Fruit fly (Drosophila melanogaster): ENCODE data around the gene Ldaf1.

Ldaf1 gene

DNA sequence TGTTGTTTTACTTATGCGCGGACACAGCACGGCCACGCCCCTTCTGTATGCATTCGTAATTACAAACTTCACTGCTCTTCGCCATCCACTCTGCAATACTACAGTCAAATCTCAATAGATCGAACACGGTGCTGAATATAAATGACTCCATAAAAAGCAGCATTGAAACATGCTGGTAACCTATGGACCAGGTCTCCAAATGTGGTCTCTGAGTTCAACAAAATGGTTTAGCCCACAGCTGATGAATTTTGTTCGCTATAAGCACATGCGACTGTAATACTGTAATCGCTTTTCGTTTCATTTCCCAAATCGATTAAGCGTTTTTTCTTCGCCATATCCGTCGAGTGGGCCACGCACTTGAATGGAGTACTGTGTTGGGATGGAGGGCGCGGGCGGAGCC is 4.3 kb downstream of the Ldaf1 start:
- TF ChIP-seq CG8119 (GFP tag; IDR thresholded peaks at IDR 0.05) = peak; percentile 40; the same call in 1 of the 3 replicates
- TF ChIP-seq Eip75B (GFP tag; optimal IDR thresholded peaks at IDR 0.05) = no peak
- TF ChIP-seq ss (GFP tag; optimal IDR thresholded peaks at IDR 0.05) = peak in 1 of 2 experiments; percentile 38
- TF ChIP-seq CG32006 (GFP tag; optimal IDR thresholded peaks at IDR 0.05) = peak; percentile 63
- TF ChIP-seq Eip78C (GFP tag) = peak; percentile 87
- no peak for TF ChIP-seq Hr38 (GFP tag; optimal IDR thresholded peaks at IDR 0.05)
- TF ChIP-seq pdm3 (GFP tag; optimal IDR thresholded peaks at IDR 0.05) = no peak
- no peak for TF ChIP-seq CG7368 (GFP tag; optimal IDR thresholded peaks at IDR 0.05)
- peak; percentile 44 for TF ChIP-seq Ets96B (tag; optimal IDR thresholded peaks at IDR 0.05)
- peak; percentile 64 for TF ChIP-seq Sox14 (GFP tag; optimal IDR thresholded peaks at IDR 0.05)
- TF ChIP-seq eg (GFP tag; IDR thresholded peaks at IDR 0.05) = peak; percentile 68
- peak; percentile 37 for TF ChIP-seq CG3032 (tag; optimal IDR thresholded peaks at IDR 0.05)
- peak; percentile 71 for TF ChIP-seq cyc (GFP tag; optimal IDR thresholded peaks at IDR 0.05)
- peak; percentile 59 for TF ChIP-seq Gug (GFP tag; IDR thresholded peaks at IDR 0.05)
- no peak for TF ChIP-seq Smox (GFP tag; optimal IDR thresholded peaks at IDR 0.05)
- TF ChIP-seq esn (GFP tag; optimal IDR thresholded peaks at IDR 0.05) = peak; percentile 67
- peak; percentile 21; the same call in 1 of the 2 replicates for TF ChIP-seq CG11294 (GFP tag; IDR thresholded peaks at IDR 0.05)
- peak; percentile 34 for TF ChIP-seq fd59A (GFP tag; optimal IDR thresholded peaks at IDR 0.05)
- TF ChIP-seq CG6792 (GFP tag; optimal IDR thresholded peaks at IDR 0.05) = peak; percentile 50
- no peak for TF ChIP-seq fd85E (GFP tag; optimal IDR thresholded peaks at IDR 0.05)
- peak; percentile 69 for TF ChIP-seq CG31627 (GFP tag; optimal IDR thresholded peaks at IDR 0.05)
- TF ChIP-seq Hr39 (GFP tag; optimal IDR thresholded peaks at IDR 0.05) = peak; percentile 75
- peak; percentile 50 for TF ChIP-seq CG15336 (GFP tag; IDR thresholded peaks at IDR 0.05)
- TF ChIP-seq CG6276 (GFP tag; optimal IDR thresholded peaks at IDR 0.05) = no peak
- TF ChIP-seq CG1621 (tag; optimal IDR thresholded peaks at IDR 0.05) = peak; percentile 17
- TF ChIP-seq CG3919 (GFP tag; optimal IDR thresholded peaks at IDR 0.05) = peak; percentile 62
- no peak for TF ChIP-seq dsx (GFP tag; optimal IDR thresholded peaks at IDR 0.05; ENCODE audit: poor library complexity, severe bottlenecking)
- TF ChIP-seq achi (GFP tag; optimal IDR thresholded peaks at IDR 0.05) = no peak
- TF ChIP-seq CG6163 (GFP tag; IDR thresholded peaks at IDR 0.05) = peak; percentile 65
- peak; percentile 42 for TF ChIP-seq CG10631 (GFP tag; optimal IDR thresholded peaks at IDR 0.05)
- no peak for TF ChIP-seq Blimp-1 (GFP tag; optimal IDR thresholded peaks at IDR 0.05)
- peak; percentile 63 for TF ChIP-seq lz (GFP tag; optimal IDR thresholded peaks at IDR 0.05)
- peak; percentile 28 for TF ChIP-seq CG34406 (GFP tag; optimal IDR thresholded peaks at IDR 0.05)
- TF ChIP-seq svp (GFP tag) = peak; percentile 74
- TF ChIP-seq salr (GFP tag; optimal IDR thresholded peaks at IDR 0.05) = peak in 1 of 2 experiments; percentile 7
- peak; percentile 66 for TF ChIP-seq topi (GFP tag; optimal IDR thresholded peaks at IDR 0.05)
- TF ChIP-seq Lpt (GFP tag; optimal IDR thresholded peaks at IDR 0.05) = peak; percentile 19
- TF ChIP-seq acj6 (GFP tag; optimal IDR thresholded peaks at IDR 0.05) = peak; percentile 46

DNA sequence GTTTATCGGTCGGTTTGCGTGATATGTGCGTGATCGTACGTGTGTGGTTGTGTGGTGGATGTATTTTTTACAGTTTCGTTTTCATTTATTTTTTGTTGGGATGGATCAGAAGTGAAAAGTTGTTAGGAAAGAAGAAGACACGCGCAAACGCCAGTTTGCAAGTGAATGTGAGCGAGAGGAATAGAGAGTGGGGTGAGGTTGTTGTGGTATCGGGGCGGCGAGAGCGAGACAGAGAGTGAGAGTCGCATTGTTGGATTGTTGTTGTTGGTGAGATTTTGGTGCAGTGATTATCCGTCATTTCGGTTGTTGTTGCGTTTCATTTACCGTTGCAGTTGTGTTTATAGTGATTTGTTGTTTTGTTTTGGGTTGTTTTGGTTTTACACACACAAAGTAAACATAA is 8.2 kb downstream of the Ldaf1 start:
- no peak for TF ChIP-seq CG31627 (GFP tag; optimal IDR thresholded peaks at IDR 0.05)
- no peak for TF ChIP-seq CG9139 (GFP tag; optimal IDR thresholded peaks at IDR 0.05)
- TF ChIP-seq CG11762 (GFP tag; optimal IDR thresholded peaks at IDR 0.05; ENCODE audit: insufficient read depth) = no peak
- TF ChIP-seq pdm3 (GFP tag; optimal IDR thresholded peaks at IDR 0.05) = no peak
- no peak for TF ChIP-seq Eip93F (GFP tag; optimal IDR thresholded peaks at IDR 0.05)

dm6 chrX:1889926-1890325 is 11.8 kb downstream of the Ldaf1 start, which contains the start of the genes trr and mRpL16:
Gene trr (minus strand): TSS chrX:1889950.
Gene mRpL16 (plus strand): TSS chrX:1890256.
- TF ChIP-seq eg (GFP tag; IDR thresholded peaks at IDR 0.05) (peak; percentile 39; the same call in 1 of the 3 replicates), lz (GFP tag; optimal IDR thresholded peaks at IDR 0.05) (peak; percentile 44), CG3032 (tag; optimal IDR thresholded peaks at IDR 0.05) (peak; percentile 54), dsx (GFP tag; optimal IDR thresholded peaks at IDR 0.05; ENCODE audit: poor library complexity, severe bottlenecking) (no peak), esn (GFP tag; optimal IDR thresholded peaks at IDR 0.05) (peak; percentile 44), CG31627 (GFP tag; optimal IDR thresholded peaks at IDR 0.05) (peak; percentile 36)
